Worm (Caenorhabditis elegans) whole organism, early embryonic: ENCODE measurements around the gene skpo-3.

Experiments used
- B0310.2 ChIP-seq: sonication (generic microtip); optimal IDR thresholded peaks from 2 replicates; lab custom pipeline; 2016; ENCODE audit warnings: mild to moderate bottlenecking, missing genetic modification characterization, missing compliant biosample characterization
- F13C5.2 ChIP-seq: sonication (generic microtip); optimal IDR thresholded peaks from 2 replicates; lab custom pipeline; 2017; ENCODE audit warnings: mild to moderate bottlenecking, missing genetic modification characterization, inconsistent platforms, missing compliant biosample characterization
- aly-1 ChIP-seq: sonication (generic microtip); optimal IDR thresholded peaks from 2 replicates; lab custom pipeline; 2016; ENCODE audit warnings: missing genetic modification characterization, missing compliant biosample characterization
- ama-1 ChIP-seq: fragments of 150-350 bp; optimal IDR thresholded peaks from 2 replicates; lab custom pipeline; 2014
- ceh-13 ChIP-seq: fragments of 200-800 bp; sonication (Bioruptor generic); optimal IDR thresholded peaks from 2 replicates; lab custom pipeline; 2018; ENCODE audit warnings: mild to moderate bottlenecking, missing genetic modification characterization, missing compliant biosample characterization
- ceh-36 ChIP-seq: sonication (generic microtip); optimal IDR thresholded peaks from 2 replicates; lab custom pipeline; 2016; ENCODE audit warnings: missing genetic modification characterization, inconsistent platforms, missing compliant biosample characterization
- ets-7 ChIP-seq: sonication (generic microtip); optimal IDR thresholded peaks from 2 replicates; lab custom pipeline; 2016; ENCODE audit warnings: missing genotype, missing genetic modification characterization, missing compliant biosample characterization
- flt-1 ChIP-seq: fragments of 200-800 bp; sonication (Bioruptor generic); IDR thresholded peaks from 2 replicates; pipeline ENCODE4 v1.3.6; 2022; ENCODE audit warnings: missing genetic modification characterization, missing compliant biosample characterization
- hmbx-1 ChIP-seq: sonication (generic microtip); optimal IDR thresholded peaks from 2 replicates; lab custom pipeline; 2016; ENCODE audit warnings: mild to moderate bottlenecking, missing genetic modification characterization, missing compliant biosample characterization
- hmg-4 ChIP-seq: fragments of 200-800 bp; sonication (Bioruptor generic); optimal IDR thresholded peaks from 2 replicates; lab custom pipeline; 2018; ENCODE audit warnings: mild to moderate bottlenecking, missing genetic modification characterization, missing compliant biosample characterization
- hnd-1 ChIP-seq: sonication (generic microtip); optimal IDR thresholded peaks from 2 replicates; lab custom pipeline; 2016; ENCODE audit warnings: missing genetic modification characterization, missing compliant biosample characterization
- pes-1 ChIP-seq: fragments of 200-800 bp; sonication (Bioruptor generic); IDR thresholded peaks from 2 replicates; pipeline ENCODE4 v1.3.6; 2022; ENCODE audit warnings: missing genetic modification reagents, missing genetic modification characterization, missing compliant biosample characterization
- scrt-1 ChIP-seq: fragments of 200-800 bp; sonication (Bioruptor generic); IDR thresholded peaks from 2 replicates; pipeline ENCODE4 v1.3.6; 2022; ENCODE audit warnings: missing genetic modification characterization, missing compliant biosample characterization
- sea-1 ChIP-seq: fragments of 200-800 bp; sonication (Bioruptor generic); conservative IDR thresholded peaks from 2 replicates; pipeline ENCODE4 v1.3.6; 2022; ENCODE audit warnings: missing genetic modification characterization, missing compliant biosample characterization
- tbx-11 ChIP-seq: fragments of 200-800 bp; sonication (Bioruptor generic); IDR thresholded peaks from 2 replicates; pipeline ENCODE4 v1.3.6; 2022; ENCODE audit warnings: missing genetic modification characterization, missing compliant biosample characterization
- tbx-37 ChIP-seq: fragments of 200-800 bp; sonication (Bioruptor generic); conservative IDR thresholded peaks from 2 replicates; pipeline ENCODE4 v1.3.6; 2022; ENCODE audit warnings: missing genetic modification reagents, missing genetic modification characterization, missing compliant biosample characterization
- tra-4 ChIP-seq: sonication (generic microtip); optimal IDR thresholded peaks from 2 replicates; lab custom pipeline; 2017; ENCODE audit warnings: missing genetic modification characterization, missing compliant biosample characterization

Gene skpo-3

DNA sequence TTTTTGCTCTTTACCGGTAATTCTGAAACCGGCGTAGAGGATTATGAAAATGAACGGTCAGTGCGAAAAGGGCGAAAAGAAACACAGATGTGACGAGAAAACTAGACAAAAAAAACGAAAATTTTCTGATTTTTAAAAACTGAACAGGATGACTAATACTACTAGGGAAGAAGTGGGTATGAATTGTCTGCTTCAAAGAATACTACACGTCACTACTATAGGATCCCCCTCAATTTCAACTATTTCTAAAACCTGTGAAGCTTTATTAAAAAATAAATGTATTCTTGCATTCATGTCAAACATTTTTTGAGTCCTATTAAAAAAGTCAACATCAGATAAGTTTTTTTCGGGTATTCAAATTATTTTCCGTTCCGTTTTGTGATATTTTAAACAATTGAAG lies 21.6 kb upstream of the skpo-3 start:
- TF ChIP-seq F13C5.2 (tag; lab: Kevin White, UChicago): no peak
- no peak for TF ChIP-seq sea-1 (GFP tag; lab: Robert Waterston, UW)
- TF ChIP-seq ets-7 (tag; lab: Kevin White, UChicago): no peak
- no peak for TF ChIP-seq tra-4 (tag; lab: Kevin White, UChicago)
- TF ChIP-seq flt-1 (GFP tag; lab: Robert Waterston, UW): no peak
- no peak for TF ChIP-seq aly-1 (tag; lab: Kevin White, UChicago)
- no peak for TF ChIP-seq tbx-37 (GFP tag; lab: Robert Waterston, UW)
- TF ChIP-seq scrt-1 (GFP tag; lab: Robert Waterston, UW): no peak
- no peak for TF ChIP-seq ceh-13 (GFP tag; lab: Kevin White, UChicago)
- no peak for TF ChIP-seq hmg-4 (GFP tag; lab: Kevin White, UChicago)
- no peak for TF ChIP-seq hmbx-1 (tag; lab: Kevin White, UChicago)
- TF ChIP-seq ceh-36: no peak
- no peak for TF ChIP-seq ama-1 (lab: Kevin White, UChicago)
- TF ChIP-seq hnd-1 (tag; lab: Kevin White, UChicago): no peak

ce11 chrII:7225864-7226522 lies 19.7 kb upstream of the skpo-3 start, which contains the start of gene clh-3:
clh-3 (minus strand) TSS chrII:7225914.
- no peak for TF ChIP-seq hmg-4 (GFP tag; lab: Kevin White, UChicago)
- TF ChIP-seq aly-1 (tag; lab: Kevin White, UChicago): no peak
- TF ChIP-seq pes-1 (GFP tag; lab: Robert Waterston, UW): no peak
- no peak for TF ChIP-seq tbx-11 (GFP tag; lab: Robert Waterston, UW)
- no peak for TF ChIP-seq sea-1 (GFP tag; lab: Robert Waterston, UW)
- no peak for TF ChIP-seq scrt-1 (GFP tag; lab: Robert Waterston, UW)
- no peak for TF ChIP-seq ets-7 (tag; lab: Kevin White, UChicago)
- no peak for TF ChIP-seq ceh-36
- no peak for TF ChIP-seq tra-4 (tag; lab: Kevin White, UChicago)
- TF ChIP-seq B0310.2 (tag; lab: Kevin White, UChicago): no peak
- no peak for TF ChIP-seq flt-1 (GFP tag; lab: Robert Waterston, UW)
- no peak for TF ChIP-seq ceh-13 (GFP tag; lab: Kevin White, UChicago)

- TF ChIP-seq pes-1 (GFP tag; lab: Robert Waterston, UW) (no peak), hmbx-1 (tag; lab: Kevin White, UChicago) (no peak), hmg-4 (GFP tag; lab: Kevin White, UChicago) (no peak), F13C5.2 (tag; lab: Kevin White, UChicago) (no peak), ceh-36 (no peak)
Measured at ce11 chrII:7228646-7229200, 17.0 kb upstream of the skpo-3 start, which contains the start of gene F32A5.4. F32A5.4 (plus strand) TSS chrII:7229150.

- TF ChIP-seq F13C5.2 (tag; lab: Kevin White, UChicago): no peak
- no peak for TF ChIP-seq flt-1 (GFP tag; lab: Robert Waterston, UW)
- TF ChIP-seq ets-7 (tag; lab: Kevin White, UChicago): no peak
- TF ChIP-seq tra-4 (tag; lab: Kevin White, UChicago): no peak
- no peak for TF ChIP-seq ceh-13 (GFP tag; lab: Kevin White, UChicago)
- no peak for TF ChIP-seq aly-1 (tag; lab: Kevin White, UChicago)
- no peak for TF ChIP-seq scrt-1 (GFP tag; lab: Robert Waterston, UW)
- TF ChIP-seq pes-1 (GFP tag; lab: Robert Waterston, UW): no peak
- no peak for TF ChIP-seq tbx-37 (GFP tag; lab: Robert Waterston, UW)
- TF ChIP-seq ceh-36: no peak
- no peak for TF ChIP-seq hmg-4 (GFP tag; lab: Kevin White, UChicago)
- no peak for TF ChIP-seq sea-1 (GFP tag; lab: Robert Waterston, UW)
Measured at ce11 chrII:7230684-7231083, 15.0 kb upstream of the skpo-3 start.

ce11 chrII:7231951-7232350 lies 13.7 kb upstream of the skpo-3 start:
- TF ChIP-seq tra-4 (tag; lab: Kevin White, UChicago) (no peak), B0310.2 (tag; lab: Kevin White, UChicago) (no peak), pes-1 (GFP tag; lab: Robert Waterston, UW) (no peak), aly-1 (tag; lab: Kevin White, UChicago) (no peak), sea-1 (GFP tag; lab: Robert Waterston, UW) (no peak), tbx-11 (GFP tag; lab: Robert Waterston, UW) (no peak)

- TF ChIP-seq hnd-1 (tag; lab: Kevin White, UChicago) (no peak), ets-7 (tag; lab: Kevin White, UChicago) (no peak), ceh-36 (no peak), tbx-37 (GFP tag; lab: Robert Waterston, UW) (no peak), ama-1 (lab: Kevin White, UChicago) (no peak), F13C5.2 (tag; lab: Kevin White, UChicago) (no peak), tbx-11 (GFP tag; lab: Robert Waterston, UW) (no peak), aly-1 (tag; lab: Kevin White, UChicago) (no peak), hmg-4 (GFP tag; lab: Kevin White, UChicago) (no peak), ceh-13 (GFP tag; lab: Kevin White, UChicago) (no peak)
Measured at ce11 chrII:7232517-7232916, 13.2 kb upstream of the skpo-3 start, which contains the start of gene ctsa-3.1. ctsa-3.1 (plus strand) TSS chrII:7232853.

- TF ChIP-seq flt-1 (GFP tag; lab: Robert Waterston, UW) (no peak), sea-1 (GFP tag; lab: Robert Waterston, UW) (no peak), hmbx-1 (tag; lab: Kevin White, UChicago) (no peak), ceh-13 (GFP tag; lab: Kevin White, UChicago) (no peak), pes-1 (GFP tag; lab: Robert Waterston, UW) (no peak), F13C5.2 (tag; lab: Kevin White, UChicago) (no peak), scrt-1 (GFP tag; lab: Robert Waterston, UW) (no peak), tbx-11 (GFP tag; lab: Robert Waterston, UW) (no peak), tra-4 (tag; lab: Kevin White, UChicago) (no peak), ets-7 (tag; lab: Kevin White, UChicago) (no peak), B0310.2 (tag; lab: Kevin White, UChicago) (no peak), tbx-37 (GFP tag; lab: Robert Waterston, UW) (no peak), aly-1 (tag; lab: Kevin White, UChicago) (no peak), hnd-1 (tag; lab: Kevin White, UChicago) (no peak), hmg-4 (GFP tag; lab: Kevin White, UChicago) (no peak), ama-1 (lab: Kevin White, UChicago) (no peak)
Measured at ce11 chrII:7233274-7233673, 12.4 kb upstream of the skpo-3 start.
